Worm (Caenorhabditis elegans) whole organism, early embryonic: ENCODE measurements around the gene T14B4.9.

Source experiments
- B0310.2 ChIP-seq: sonication (generic microtip); optimal IDR thresholded peaks from 2 replicates; lab custom pipeline; 2016; ENCODE audit warnings: mild to moderate bottlenecking, missing genetic modification characterization, missing compliant biosample characterization
- ama-1 ChIP-seq: fragments of 150-350 bp; optimal IDR thresholded peaks from 2 replicates; lab custom pipeline; 2014
- ets-7 ChIP-seq: sonication (generic microtip); optimal IDR thresholded peaks from 2 replicates; lab custom pipeline; 2016; ENCODE audit warnings: missing genotype, missing genetic modification characterization, missing compliant biosample characterization
- flt-1 ChIP-seq: fragments of 200-800 bp; sonication (Bioruptor generic); IDR thresholded peaks from 2 replicates; pipeline ENCODE4 v1.3.6; 2022; ENCODE audit warnings: missing genetic modification characterization, missing compliant biosample characterization
- hmg-4 ChIP-seq: fragments of 200-800 bp; sonication (Bioruptor generic); optimal IDR thresholded peaks from 2 replicates; lab custom pipeline; 2018; ENCODE audit warnings: mild to moderate bottlenecking, missing genetic modification characterization, missing compliant biosample characterization
- pes-1 ChIP-seq: fragments of 200-800 bp; sonication (Bioruptor generic); IDR thresholded peaks from 2 replicates; pipeline ENCODE4 v1.3.6; 2022; ENCODE audit warnings: missing genetic modification reagents, missing genetic modification characterization, missing compliant biosample characterization
- scrt-1 ChIP-seq: fragments of 200-800 bp; sonication (Bioruptor generic); IDR thresholded peaks from 2 replicates; pipeline ENCODE4 v1.3.6; 2022; ENCODE audit warnings: missing genetic modification characterization, missing compliant biosample characterization
- tbx-37 ChIP-seq: fragments of 200-800 bp; sonication (Bioruptor generic); conservative IDR thresholded peaks from 2 replicates; pipeline ENCODE4 v1.3.6; 2022; ENCODE audit warnings: missing genetic modification reagents, missing genetic modification characterization, missing compliant biosample characterization

- TF ChIP-seq pes-1 (GFP tag; lab: Robert Waterston, UW) (no peak), ets-7 (tag; lab: Kevin White, UChicago) (no peak), scrt-1 (GFP tag; lab: Robert Waterston, UW) (no peak), ama-1 (lab: Kevin White, UChicago) (no peak), hmg-4 (GFP tag; lab: Kevin White, UChicago) (no peak), B0310.2 (tag; lab: Kevin White, UChicago) (no peak), flt-1 (no peak), tbx-37 (no peak)
Measured at ce11 chrII:6752850-6753249, 19.2 kb upstream of the T14B4.9 start, which contains the start of gene F41G3.21.
